Worm (Caenorhabditis elegans) whole organism, L3 larva: Measurements from ENCODE around the gene syd-9.

Experiments used
- ceh-16 ChIP-seq: sonication (generic microtip); optimal IDR thresholded peaks from 2 replicates; lab custom pipeline; 2017; ENCODE audit warnings: missing biosample characterization, missing genetic modification characterization
- ceh-9 ChIP-seq: sonication (generic microtip); optimal IDR thresholded peaks from 2 replicates; lab custom pipeline; 2018; ENCODE audit warnings: missing biosample characterization, missing genetic modification characterization
- daf-12 ChIP-seq: fragments of 150-350 bp; optimal IDR thresholded peaks from 2 replicates; lab custom pipeline; 2014; ENCODE audit warnings: missing biosample characterization, missing genetic modification reagents, missing genetic modification characterization
- elt-1 ChIP-seq: fragments of 150-350 bp; optimal IDR thresholded peaks from 2 replicates; lab custom pipeline; 2014; ENCODE audit warnings: missing biosample characterization, missing genetic modification characterization
- elt-3 ChIP-seq, 3 experiments: fragments of 150-350 bp in 1 of 3; sonication (generic microtip) in 2 of 3; optimal IDR thresholded peaks; 2 replicates in 2 of 3; 4 replicates in 1 of 3; lab custom pipeline; 2014 to 2017; ENCODE audit warnings: missing biosample characterization in 3 of 3, missing genetic modification characterization in 3 of 3
- eor-1 ChIP-seq, 2 experiments: fragments of 150-350 bp; optimal IDR thresholded peaks; 2 replicates each; lab custom pipeline; 2014 to 2018; ENCODE audit warnings: missing biosample characterization in 2 of 2, missing genetic modification characterization in 2 of 2
- fkh-10 ChIP-seq: sonication (generic microtip); optimal IDR thresholded peaks from 2 replicates; lab custom pipeline; 2017; ENCODE audit warnings: missing biosample characterization, missing genetic modification reagents, missing genetic modification characterization
- fkh-2 ChIP-seq: fragments of 150-350 bp; optimal IDR thresholded peaks from 2 replicates; lab custom pipeline; 2014; ENCODE audit warnings: missing biosample characterization, missing genetic modification reagents, missing genetic modification characterization
- hmg-11 ChIP-seq: sonication (generic microtip); optimal IDR thresholded peaks from 2 replicates; lab custom pipeline; 2016; ENCODE audit warnings: missing genetic modification characterization, missing compliant biosample characterization
- jun-1 ChIP-seq: fragments of 150-350 bp; optimal IDR thresholded peaks from 2 replicates; lab custom pipeline; 2014; ENCODE audit warnings: missing biosample characterization, missing genetic modification reagents, missing genetic modification characterization
- lin-39 ChIP-seq: fragments of 150-350 bp; optimal IDR thresholded peaks from 2 replicates; lab custom pipeline; 2018; ENCODE audit warnings: missing biosample characterization, missing genetic modification reagents, missing genetic modification characterization
- lsy-12 ChIP-seq: sonication (generic microtip); optimal IDR thresholded peaks from 2 replicates; lab custom pipeline; 2016; ENCODE audit warnings: mild to moderate bottlenecking, missing genetic modification characterization, missing compliant biosample characterization
- mdl-1 ChIP-seq: fragments of 150-350 bp; optimal IDR thresholded peaks from 2 replicates; lab custom pipeline; 2014; ENCODE audit warnings: missing biosample characterization, missing genetic modification characterization
- mml-1 ChIP-seq: fragments of 150-350 bp; sonication (generic microtip); optimal IDR thresholded peaks from 3 replicates; lab custom pipeline; 2014; ENCODE audit warnings: missing biosample characterization, missing genetic modification characterization
- nfya-1 ChIP-seq: sonication (generic microtip); optimal IDR thresholded peaks from 2 replicates; lab custom pipeline; 2017; ENCODE audit warnings: missing genetic modification characterization, mild to moderate bottlenecking, missing compliant biosample characterization, antibody characterized with exemption, moderate library complexity; ENCODE audit not compliant: insufficient read depth
- nhr-11 ChIP-seq: fragments of 150-350 bp; optimal IDR thresholded peaks from 2 replicates; lab custom pipeline; 2014; ENCODE audit warnings: missing biosample characterization, missing genetic modification characterization
- nhr-237 ChIP-seq: fragments of 150-350 bp; optimal IDR thresholded peaks from 2 replicates; lab custom pipeline; 2014; ENCODE audit warnings: missing biosample characterization, missing genetic modification characterization
- nhr-25 ChIP-seq: sonication (generic microtip); optimal IDR thresholded peaks from 2 replicates; lab custom pipeline; 2017; ENCODE audit warnings: missing biosample characterization, missing genetic modification characterization
- nhr-43 ChIP-seq: sonication (generic microtip); optimal IDR thresholded peaks from 2 replicates; lab custom pipeline; 2016; ENCODE audit warnings: mild to moderate bottlenecking, missing genetic modification characterization, missing compliant biosample characterization; ENCODE audit not compliant: poor library complexity, severe bottlenecking
- nhr-67 ChIP-seq: fragments of 150-350 bp; optimal IDR thresholded peaks from 2 replicates; lab custom pipeline; 2014; ENCODE audit warnings: missing biosample characterization, missing genetic modification characterization
- nhr-76 ChIP-seq: fragments of 150-350 bp; sonication (generic microtip); optimal IDR thresholded peaks from 5 replicates; lab custom pipeline; 2014; ENCODE audit warnings: missing biosample characterization, missing genetic modification characterization
- sea-2 ChIP-seq: fragments of 150-350 bp; sonication (generic microtip); optimal IDR thresholded peaks from 4 replicates; lab custom pipeline; 2014; ENCODE audit warnings: missing biosample characterization, missing genetic modification reagents, missing genetic modification characterization
- skn-1 ChIP-seq: fragments of 150-350 bp; optimal IDR thresholded peaks from 2 replicates; lab custom pipeline; 2014; ENCODE audit warnings: missing biosample characterization, missing genetic modification characterization
- snpc-4 ChIP-seq: fragments of 150-350 bp; optimal IDR thresholded peaks from 2 replicates; lab custom pipeline; 2014; ENCODE audit warnings: missing biosample characterization, missing genetic modification characterization
- tbx-2 ChIP-seq: sonication (generic microtip); optimal IDR thresholded peaks from 2 replicates; lab custom pipeline; 2016; ENCODE audit warnings: mild to moderate bottlenecking, missing genetic modification characterization, missing compliant biosample characterization
- unc-39 ChIP-seq: sonication (generic microtip); optimal IDR thresholded peaks from 4 replicates; lab custom pipeline; 2017; ENCODE audit warnings: missing biosample characterization, missing genetic modification characterization
- ztf-4 ChIP-seq: fragments of 150-350 bp; optimal IDR thresholded peaks from 2 replicates; lab custom pipeline; 2014; ENCODE audit warnings: missing biosample characterization, missing genetic modification characterization

Gene syd-9

ce11 chrX:7264591-7265306, 46.9 kb downstream of the syd-9 start (continued):
- TF ChIP-seq elt-3 (tag; optimal IDR thresholded peaks at IDR 0.05; lab: Kevin White, UChicago) (peak in 1 of 3 experiments; percentile 37), nhr-43 (tag; lab: Kevin White, UChicago) (peak; percentile 82), unc-39 (tag; lab: Kevin White, UChicago) (no peak), mml-1 (tag; lab: Kevin White, UChicago) (no peak), daf-12 (tag; lab: Kevin White, UChicago) (no peak), lsy-12 (tag; lab: Kevin White, UChicago) (peak; percentile 78), fkh-2 (no peak), ceh-9 (tag; lab: Kevin White, UChicago) (no peak), jun-1 (tag; lab: Kevin White, UChicago) (peak; percentile 94)

- no peak for TF ChIP-seq unc-39 (tag; lab: Kevin White, UChicago)
- no peak for TF ChIP-seq nhr-43 (tag; lab: Kevin White, UChicago)
- TF ChIP-seq hmg-11, result no peak
- no peak for TF ChIP-seq fkh-2
- no peak for TF ChIP-seq tbx-2 (tag; lab: Kevin White, UChicago)
- no peak for TF ChIP-seq mdl-1
- TF ChIP-seq, all 47 proteins: peak for 0
Measured at ce11 chrX:7265348-7265747, 47.5 kb downstream of the syd-9 start, which contains the start of gene F46H5.2. Gene F46H5.2, plus strand, starts transcription at chrX:7265648.

DNA sequence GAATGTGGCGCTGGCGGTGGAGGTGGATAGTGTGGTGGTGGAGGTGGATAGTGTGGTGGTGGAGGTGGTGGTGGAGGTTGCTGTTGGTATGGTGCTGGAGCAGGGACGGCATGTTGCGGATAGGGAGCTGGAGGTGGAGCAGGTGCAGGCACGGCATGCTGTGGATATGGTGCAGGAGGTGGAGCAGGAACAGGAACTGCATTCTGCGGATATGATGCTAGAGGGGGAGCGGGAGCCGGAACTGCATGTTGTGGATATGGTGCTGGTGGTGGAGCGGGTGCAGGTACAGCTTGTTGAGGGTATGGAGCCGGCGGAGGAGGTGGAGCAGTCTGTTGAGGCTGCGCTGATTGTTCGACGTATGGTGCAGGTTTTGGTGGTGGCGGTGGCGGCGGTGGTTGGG, 51.1 kb downstream of the syd-9 start:
- TF ChIP-seq nhr-76 (tag; lab: Kevin White, UChicago), result no peak
- no peak for TF ChIP-seq jun-1 (tag; lab: Kevin White, UChicago)
- no peak for TF ChIP-seq nhr-237 (tag; lab: Kevin White, UChicago)
- no peak for TF ChIP-seq nfya-1 (tag; lab: Kevin White, UChicago)
- no peak for TF ChIP-seq nhr-11 (tag; lab: Kevin White, UChicago)
- no peak for TF ChIP-seq mdl-1
- no peak for TF ChIP-seq snpc-4 (tag; lab: Kevin White, UChicago)
- TF ChIP-seq elt-1 (tag; lab: Kevin White, UChicago), result no peak
- TF ChIP-seq fkh-2, result no peak
- TF ChIP-seq hmg-11, result no peak
- no peak for TF ChIP-seq mml-1 (tag; lab: Kevin White, UChicago)
- TF ChIP-seq unc-39 (tag; lab: Kevin White, UChicago), result no peak
- TF ChIP-seq eor-1 (tag; optimal IDR thresholded peaks at IDR 0.05; lab: Kevin White, UChicago), result no peak
- TF ChIP-seq nhr-67 (tag; lab: Kevin White, UChicago), result no peak
- no peak for TF ChIP-seq nhr-25 (tag; lab: Kevin White, UChicago)
- TF ChIP-seq lin-39 (tag; lab: Kevin White, UChicago), result no peak
- TF ChIP-seq fkh-10, result no peak
- TF ChIP-seq sea-2 (GFP tag; lab: Kevin White, UChicago), result no peak
- TF ChIP-seq, all 47 proteins: peak for 0

DNA sequence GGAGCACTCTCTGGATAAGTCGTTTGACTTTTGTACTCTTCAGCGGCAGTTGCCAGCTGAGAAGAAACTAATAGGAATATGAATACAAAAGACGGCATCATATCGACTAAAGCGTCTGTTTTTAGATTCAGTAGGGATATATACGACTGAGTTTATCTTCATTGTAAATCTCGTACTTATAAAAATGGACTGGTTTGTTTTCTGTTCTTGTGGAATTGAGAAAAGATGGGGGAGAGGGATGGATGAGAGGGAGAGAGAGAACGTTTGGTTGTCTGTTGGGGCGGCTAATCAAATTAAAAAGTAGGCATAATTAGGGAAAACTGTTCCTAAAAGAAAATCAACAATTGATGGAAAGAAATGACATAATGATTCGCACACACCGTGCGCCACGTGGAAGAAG, 51.5 kb downstream of the syd-9 start, which contains the start of gene grd-7:
Gene grd-7 (minus strand): TSS at position 101 of the 400 bp plus-strand sequence.
- no peak for TF ChIP-seq ceh-16
- no peak for TF ChIP-seq eor-1 (tag; optimal IDR thresholded peaks at IDR 0.05; lab: Kevin White, UChicago)
- no peak for TF ChIP-seq skn-1 (tag; lab: Kevin White, UChicago)
- no peak for TF ChIP-seq nhr-67 (tag; lab: Kevin White, UChicago)

ce11 chrX:7271968-7272367, 54.1 kb downstream of the syd-9 start, which contains the start of gene F46H5.11:
Gene F46H5.11, minus strand, starts transcription at chrX:7272068.
- TF ChIP-seq eor-1 (tag; optimal IDR thresholded peaks at IDR 0.05; lab: Kevin White, UChicago) (no peak), ztf-4 (tag; lab: Kevin White, UChicago) (no peak)
